Fruit fly (Drosophila melanogaster) whole organism, embryonic: ENCODE results near the gene CG5071.
A peak's percentile ranks its signal among the peaks of the same experiment; 100 is the strongest.

Experiments used
- Aef1 ChIP-seq: fragments of 200-800 bp; sonication (Bioruptor generic); IDR thresholded peaks from 3 replicates; pipeline ENCODE4 v1.3.6; 2022; ENCODE audit warnings: missing biosample characterization, missing genetic modification characterization
- Atf6 ChIP-seq: fragments of 200-800 bp; sonication (Bioruptor generic); IDR thresholded peaks from 2 replicates; pipeline ENCODE4 v1.3.6; 2022; ENCODE audit warnings: missing biosample characterization, missing genetic modification characterization
- Awh ChIP-seq: fragments of 200-800 bp; sonication (Bioruptor generic); IDR thresholded peaks from 2 replicates; pipeline ENCODE4, ENCODE4 v1.3.6; 2022; ENCODE audit warnings: missing biosample characterization, missing genetic modification characterization
- Blimp-1 ChIP-seq: fragments of 200-800 bp; sonication (Bioruptor generic); optimal IDR thresholded peaks from 3 replicates; lab custom pipeline; 2018; ENCODE audit warnings: missing biosample characterization, missing genetic modification characterization, mild to moderate bottlenecking, moderate library complexity, missing genetic modification reagents
- CG11093 ChIP-seq: fragments of 200-800 bp; sonication (Bioruptor generic); IDR thresholded peaks from 3 replicates; pipeline ENCODE4 v1.3.6; 2022; ENCODE audit warnings: missing biosample characterization, missing genetic modification characterization
- CG11398 ChIP-seq: fragments of 200-800 bp; sonication (Bioruptor generic); optimal IDR thresholded peaks from 2 replicates; lab custom pipeline; 2016; ENCODE audit warnings: missing biosample characterization, missing genetic modification characterization
- CG11695 ChIP-seq: fragments of 200-800 bp; sonication (Bioruptor generic); IDR thresholded peaks from 3 replicates; pipeline ENCODE4 v1.3.6; 2022; ENCODE audit warnings: missing biosample characterization, missing genetic modification characterization
- CG12769 ChIP-seq: fragments of 200-800 bp; sonication (Bioruptor generic); optimal IDR thresholded peaks from 2 replicates; lab custom pipeline; 2019; ENCODE audit warnings: missing biosample characterization, mild to moderate bottlenecking, missing genetic modification characterization, moderate library complexity
- CG13296 ChIP-seq: fragments of 200-800 bp; sonication (Bioruptor generic); optimal IDR thresholded peaks from 3 replicates; lab custom pipeline; 2018; ENCODE audit warnings: missing biosample characterization, mild to moderate bottlenecking, missing genetic modification characterization
- CG14710 ChIP-seq: fragments of 200-800 bp; sonication (Bioruptor generic); optimal IDR thresholded peaks from 3 replicates; lab custom pipeline; 2019; ENCODE audit warnings: missing biosample characterization, mild to moderate bottlenecking, missing genetic modification characterization, moderate library complexity
- CG15073 ChIP-seq: fragments of 200-800 bp; sonication (Bioruptor generic); optimal IDR thresholded peaks from 2 replicates; lab custom pipeline; 2016; ENCODE audit warnings: missing biosample characterization, missing genetic modification characterization
- CG15479 ChIP-seq: fragments of 200-800 bp; sonication (Bioruptor generic); optimal IDR thresholded peaks from 3 replicates; lab custom pipeline; 2019; ENCODE audit warnings: missing biosample characterization, mild to moderate bottlenecking, missing genetic modification characterization, moderate library complexity
- CG15696 ChIP-seq: fragments of 200-800 bp; sonication (Bioruptor generic); optimal IDR thresholded peaks from 2 replicates; lab custom pipeline; 2019; ENCODE audit warnings: missing biosample characterization, mild to moderate bottlenecking, missing genetic modification characterization, moderate library complexity
- CG1602 ChIP-seq: fragments of 200-800 bp; sonication (Bioruptor generic); optimal IDR thresholded peaks from 3 replicates; lab custom pipeline; 2016; ENCODE audit warnings: missing biosample characterization, missing genetic modification characterization
- CG17361 ChIP-seq: fragments of 200-800 bp; sonication (Bioruptor generic); IDR thresholded peaks from 3 replicates; pipeline ENCODE4 v1.3.6; 2022; ENCODE audit warnings: missing biosample characterization, missing genetic modification characterization
- CG1792 ChIP-seq: fragments of 200-800 bp; sonication (Bioruptor generic); optimal IDR thresholded peaks from 2 replicates; lab custom pipeline; 2016; ENCODE audit warnings: missing biosample characterization, missing genetic modification characterization
- CG18599 ChIP-seq: fragments of 200-800 bp; sonication (Bioruptor generic); optimal IDR thresholded peaks from 3 replicates; lab custom pipeline; 2017; ENCODE audit warnings: missing biosample characterization, missing genetic modification characterization, mild to moderate bottlenecking, moderate library complexity, missing genetic modification reagents
- CG2875 ChIP-seq: fragments of 200-800 bp; sonication (Bioruptor generic); optimal IDR thresholded peaks from 2 replicates; lab custom pipeline; 2017; ENCODE audit warnings: missing biosample characterization, mild to moderate bottlenecking, missing genetic modification characterization, missing genetic modification reagents
- CG30403 ChIP-seq: fragments of 200-800 bp; sonication (Bioruptor generic); optimal IDR thresholded peaks from 3 replicates; lab custom pipeline; 2016; ENCODE audit warnings: missing biosample characterization, missing genetic modification characterization
- CG30431 ChIP-seq: fragments of 200-800 bp; sonication (Bioruptor generic); optimal IDR thresholded peaks from 2 replicates; lab custom pipeline; 2017; ENCODE audit warnings: missing biosample characterization, missing genetic modification characterization
- CG31224 ChIP-seq: fragments of 200-800 bp; sonication (Bioruptor generic); IDR thresholded peaks from 2 replicates; pipeline ENCODE4 v1.3.6; 2022; ENCODE audit warnings: missing biosample characterization, missing genetic modification characterization
- CG34376 ChIP-seq: fragments of 200-800 bp; sonication (Bioruptor generic); optimal IDR thresholded peaks from 2 replicates; lab custom pipeline; 2018; ENCODE audit warnings: missing biosample characterization, mild to moderate bottlenecking, missing genetic modification characterization
- CG3726 ChIP-seq: fragments of 200-800 bp; sonication (Bioruptor generic); IDR thresholded peaks from 3 replicates; pipeline ENCODE4, ENCODE4 v1.3.6; 2022; ENCODE audit warnings: missing biosample characterization, missing genetic modification characterization
- CG4820 ChIP-seq: fragments of 200-800 bp; sonication (Bioruptor generic); optimal IDR thresholded peaks from 3 replicates; lab custom pipeline; 2016; ENCODE audit warnings: missing biosample characterization, missing genetic modification characterization
- CG6175 ChIP-seq: fragments of 200-800 bp; sonication (Bioruptor generic); IDR thresholded peaks from 3 replicates; pipeline ENCODE4 v1.3.6; 2022; ENCODE audit warnings: missing biosample characterization, missing genetic modification characterization
- CG6683 ChIP-seq: fragments of 200-800 bp; sonication (Bioruptor generic); optimal IDR thresholded peaks from 2 replicates; lab custom pipeline; 2017; ENCODE audit warnings: missing biosample characterization, mild to moderate bottlenecking, missing genetic modification characterization, missing genetic modification reagents
- CG6689 ChIP-seq: fragments of 200-800 bp; sonication (Bioruptor generic); IDR thresholded peaks from 2 replicates; pipeline ENCODE4 v1.3.6; 2022; ENCODE audit warnings: missing biosample characterization, missing genetic modification characterization
- CG7928 ChIP-seq: fragments of 200-800 bp; sonication (Bioruptor generic); optimal IDR thresholded peaks from 2 replicates; lab custom pipeline; 2017; ENCODE audit warnings: missing biosample characterization, mild to moderate bottlenecking, missing genetic modification characterization
- CG8290 ChIP-seq, 3 experiments: fragments of 200-800 bp; sonication (Bioruptor generic); optimal IDR thresholded peaks; 2 replicates each; lab custom pipeline; 2016 to 2019; ENCODE audit warnings: missing biosample characterization in 3 of 3, missing genetic modification characterization in 3 of 3, mild to moderate bottlenecking in 2 of 3, moderate library complexity in 1 of 3
- CG8359 ChIP-seq: fragments of 200-800 bp; sonication (Bioruptor generic); optimal IDR thresholded peaks from 2 replicates; lab custom pipeline; 2017; ENCODE audit warnings: missing biosample characterization, mild to moderate bottlenecking, missing genetic modification characterization, borderline replicate concordance
- CG9437 ChIP-seq: fragments of 200-800 bp; sonication (Bioruptor generic); optimal IDR thresholded peaks from 2 replicates; lab custom pipeline; 2018; ENCODE audit warnings: missing biosample characterization, mild to moderate bottlenecking, missing genetic modification characterization
- Dfd ChIP-seq, 2 experiments: fragments of >200 bp; optimal IDR thresholded peaks; 2 replicates each; lab custom pipeline; 2017; ENCODE audit warnings: missing biosample characterization in 2 of 2, missing genetic modification characterization in 2 of 2
- Doc3 ChIP-seq: fragments of 200-800 bp; sonication (Bioruptor generic); IDR thresholded peaks from 3 replicates; pipeline ENCODE4 v1.3.6; 2022; ENCODE audit warnings: missing biosample characterization, missing genetic modification characterization; ENCODE audit not compliant: partially characterized antibody
- Fer1 ChIP-seq: fragments of 200-800 bp; sonication (Bioruptor generic); optimal IDR thresholded peaks from 2 replicates; lab custom pipeline; 2017; ENCODE audit warnings: missing biosample characterization, mild to moderate bottlenecking, missing genetic modification characterization
- MBD-R2 ChIP-seq: fragments of 200-800 bp; sonication (Bioruptor generic); IDR thresholded peaks from 2 replicates; pipeline ENCODE4 v1.3.6; 2022; ENCODE audit warnings: missing biosample characterization, missing genetic modification characterization
- Pdp1 ChIP-seq, 2 experiments: fragments of 200-800 bp; sonication (Bioruptor generic); optimal IDR thresholded peaks; 3 replicates each; lab custom pipeline; 2016; ENCODE audit warnings: missing biosample characterization in 2 of 2, missing genetic modification characterization in 2 of 2, mild to moderate bottlenecking in 1 of 2, moderate library complexity in 1 of 2
- Side ChIP-seq: fragments of 200-800 bp; sonication (Bioruptor generic); optimal IDR thresholded peaks from 2 replicates; lab custom pipeline; 2016; ENCODE audit warnings: missing biosample characterization, missing genetic modification characterization
- Spps ChIP-seq: fragments of 200-800 bp; sonication (Bioruptor generic); optimal IDR thresholded peaks from 2 replicates; lab custom pipeline; 2018; ENCODE audit warnings: missing biosample characterization, mild to moderate bottlenecking, missing genetic modification characterization
- TFAM ChIP-seq: fragments of 200-800 bp; sonication (Bioruptor generic); optimal IDR thresholded peaks from 2 replicates; lab custom pipeline; 2017; ENCODE audit warnings: missing biosample characterization, missing genetic modification characterization, inconsistent platforms
- ash1 ChIP-seq: fragments of 200-800 bp; sonication (Bioruptor generic); optimal IDR thresholded peaks from 2 replicates; lab custom pipeline; 2018; ENCODE audit warnings: missing biosample characterization, mild to moderate bottlenecking, missing genetic modification characterization
- ato ChIP-seq: fragments of 200-800 bp; sonication (Bioruptor generic); IDR thresholded peaks from 2 replicates; pipeline ENCODE4 v1.3.6; 2022; ENCODE audit warnings: missing biosample characterization, missing genetic modification characterization; ENCODE audit not compliant: partially characterized antibody
- dan ChIP-seq: fragments of 200-800 bp; sonication (Bioruptor generic); IDR thresholded peaks from 2 replicates; pipeline ENCODE4 v1.3.6; 2022; ENCODE audit warnings: missing biosample characterization, missing genetic modification characterization
- dati ChIP-seq: fragments of 200-800 bp; sonication (Bioruptor generic); IDR thresholded peaks from 2 replicates; pipeline ENCODE4 v1.3.6; 2022; ENCODE audit warnings: missing biosample characterization, missing genetic modification characterization
- dmrt99B ChIP-seq: fragments of 200-800 bp; sonication (Bioruptor generic); optimal IDR thresholded peaks from 2 replicates; lab custom pipeline; 2018; ENCODE audit warnings: missing biosample characterization, mild to moderate bottlenecking, missing genetic modification characterization, moderate library complexity
- emc ChIP-seq: fragments of 200-800 bp; sonication (Bioruptor generic); optimal IDR thresholded peaks from 2 replicates; lab custom pipeline; 2016; ENCODE audit warnings: missing biosample characterization, missing genetic modification characterization
- hth ChIP-seq: fragments of >200 bp; optimal IDR thresholded peaks from 2 replicates; lab custom pipeline; 2017; ENCODE audit warnings: inconsistent platforms
- lab ChIP-seq: fragments of 200-800 bp; sonication (Bioruptor generic); optimal IDR thresholded peaks from 3 replicates; lab custom pipeline; 2017; ENCODE audit warnings: missing biosample characterization, missing genetic modification characterization, mild to moderate bottlenecking, moderate library complexity, missing genetic modification reagents
- lilli ChIP-seq: fragments of 200-800 bp; sonication (Bioruptor generic); optimal IDR thresholded peaks from 3 replicates; lab custom pipeline; 2016; ENCODE audit warnings: missing biosample characterization, missing genetic modification characterization
- pho ChIP-seq: fragments of 200-800 bp; sonication (Bioruptor generic); optimal IDR thresholded peaks from 2 replicates; lab custom pipeline; 2016; ENCODE audit warnings: missing biosample characterization, missing genetic modification characterization
- sens ChIP-seq: fragments of 200-800 bp; sonication (Bioruptor generic); peaks from one replicate; lab custom pipeline; 2016; ENCODE audit warnings: missing biosample characterization, missing genetic modification characterization
- ssp ChIP-seq: fragments of 200-800 bp; sonication (Bioruptor generic); IDR thresholded peaks from 2 replicates; pipeline ENCODE4 v1.3.6; 2022; ENCODE audit warnings: missing biosample characterization, missing genetic modification characterization
- stwl ChIP-seq: fragments of 200-800 bp; sonication (Bioruptor generic); optimal IDR thresholded peaks from 3 replicates; lab custom pipeline; 2018; ENCODE audit warnings: missing biosample characterization, mild to moderate bottlenecking, missing genetic modification characterization, moderate library complexity

CG5071 gene

dm6 chr3R:25591500-25591899, 26.7 kb upstream of the CG5071 start (continued):
- TF ChIP-seq CG30403 (GFP tag; lab: Kevin White, UChicago) (no peak), ato (no peak), CG9437 (GFP tag; lab: Kevin White, UChicago) (no peak), MBD-R2 (GFP tag; lab: Robert Waterston, UW) (no peak), CG6689 (GFP tag; lab: Robert Waterston, UW) (no peak), CG13296 (no peak), sens (GFP tag; lab: Kevin White, UChicago) (peak; percentile 74), dmrt99B (tag; lab: Kevin White, UChicago) (no peak), Pdp1 (GFP tag; optimal IDR thresholded peaks at IDR 0.05; lab: Kevin White, UChicago) (no peak), CG17361 (GFP tag; lab: Robert Waterston, UW) (no peak), CG11093 (GFP tag; lab: Robert Waterston, UW) (no peak), Dfd (GFP tag; optimal IDR thresholded peaks at IDR 0.05; lab: Kevin White, UChicago) (no peak), pho (GFP tag; lab: Kevin White, UChicago) (no peak), CG30431 (GFP tag; lab: Kevin White, UChicago) (no peak), CG34376 (GFP tag; lab: Kevin White, UChicago) (no peak), ssp (GFP tag; lab: Robert Waterston, UW) (no peak), Atf6 (GFP tag; lab: Robert Waterston, UW) (no peak), Side (no peak), CG15073 (GFP tag; lab: Kevin White, UChicago) (no peak), Fer1 (GFP tag; lab: Kevin White, UChicago) (no peak), CG11398 (GFP tag; lab: Kevin White, UChicago) (no peak), CG7928 (GFP tag; lab: Kevin White, UChicago) (no peak), hth (lab: Kevin White, UChicago) (no peak), stwl (no peak), Spps (tag; lab: Kevin White, UChicago) (no peak), CG1792 (GFP tag; lab: Kevin White, UChicago) (no peak), lilli (no peak), TFAM (GFP tag; lab: Kevin White, UChicago) (no peak), CG11695 (GFP tag; lab: Robert Waterston, UW) (no peak), CG4820 (no peak), Aef1 (GFP tag; lab: Robert Waterston, UW) (no peak), lab (GFP tag; lab: Kevin White, UChicago) (no peak), dan (GFP tag; lab: Robert Waterston, UW) (no peak), ash1 (GFP tag; lab: Kevin White, UChicago) (no peak), CG14710 (tag; lab: Kevin White, UChicago) (peak; percentile 24), CG15479 (no peak), CG18599 (GFP tag; lab: Kevin White, UChicago) (peak; percentile 27), Awh (GFP tag; lab: Robert Waterston, UW) (no peak), CG1602 (GFP tag; lab: Kevin White, UChicago) (no peak), CG31224 (GFP tag; lab: Robert Waterston, UW) (no peak), CG8290 (GFP tag; optimal IDR thresholded peaks at IDR 0.05; lab: Kevin White, UChicago) (no peak), CG8290 (tag; optimal IDR thresholded peaks at IDR 0.05; lab: Kevin White, UChicago) (no peak), dati (GFP tag; lab: Robert Waterston, UW) (no peak), CG3726 (GFP tag; lab: Robert Waterston, UW) (no peak), CG8359 (GFP tag; lab: Kevin White, UChicago) (no peak), CG12769 (no peak), Doc3 (GFP tag; lab: Robert Waterston, UW) (no peak), CG6175 (GFP tag; lab: Robert Waterston, UW) (no peak), CG6683 (GFP tag; lab: Kevin White, UChicago) (no peak), CG15696 (tag; lab: Kevin White, UChicago) (peak; percentile 40), Blimp-1 (GFP tag; lab: Kevin White, UChicago) (no peak), CG2875 (GFP tag; lab: Kevin White, UChicago) (no peak), emc (GFP tag; lab: Kevin White, UChicago) (no peak)
